Fruit fly (Drosophila melanogaster): Measurements from ENCODE around the gene CG9312.

CG9312 gene

dm6 chr3R:13765001-13765400, 555 bp upstream of the CG9312 start (continued):
- peak; percentile 9 for TF ChIP-seq Sox100B (GFP tag; optimal IDR thresholded peaks at IDR 0.05)
- no peak for TF ChIP-seq phol (tag; optimal IDR thresholded peaks at IDR 0.05)
- TF ChIP-seq E2f2 (GFP tag; IDR thresholded peaks at IDR 0.05), result no peak
- no peak for TF ChIP-seq cwo (GFP tag; optimal IDR thresholded peaks at IDR 0.05)
- no peak for TF ChIP-seq YL-1 (GFP tag; optimal IDR thresholded peaks at IDR 0.05)
- no peak for TF ChIP-seq CG12744 (GFP tag; optimal IDR thresholded peaks at IDR 0.05)
- no peak for TF ChIP-seq chn (GFP tag; optimal IDR thresholded peaks at IDR 0.05)
- no peak for TF ChIP-seq lov (optimal IDR thresholded peaks at IDR 0.05)
- TF ChIP-seq lov (GFP tag; IDR thresholded peaks at IDR 0.05), result no peak
- TF ChIP-seq CG9932 (GFP tag; IDR thresholded peaks at IDR 0.05), result no peak
- TF ChIP-seq CG3847 (GFP tag; IDR thresholded peaks at IDR 0.05), result no peak
- no peak for TF ChIP-seq grau (tag; optimal IDR thresholded peaks at IDR 0.05)
- no peak for TF ChIP-seq CG16863 (GFP tag; optimal IDR thresholded peaks at IDR 0.05)
- no peak for TF ChIP-seq caup (GFP tag; optimal IDR thresholded peaks at IDR 0.05; ENCODE audit: severe bottlenecking)
- TF ChIP-seq Drgx (GFP tag; IDR thresholded peaks at IDR 0.05), result no peak
- peak; percentile 1 for TF ChIP-seq Meics (GFP tag; optimal IDR thresholded peaks at IDR 0.05)
- TF ChIP-seq her (GFP tag; optimal IDR thresholded peaks at IDR 0.05), result no peak
- TF ChIP-seq CG3995 (GFP tag; optimal IDR thresholded peaks at IDR 0.05), result peak; percentile 27
- TF ChIP-seq lab (GFP tag; optimal IDR thresholded peaks at IDR 0.05), result peak; percentile 4
- TF ChIP-seq CG7271 (tag; optimal IDR thresholded peaks at IDR 0.05), result no peak
- no peak for TF ChIP-seq eyg (GFP tag; optimal IDR thresholded peaks at IDR 0.05)
- TF ChIP-seq CG33557 (GFP tag; optimal IDR thresholded peaks at IDR 0.05), result no peak
- no peak for TF ChIP-seq Hsf (GFP tag; optimal IDR thresholded peaks at IDR 0.05)
- TF ChIP-seq emc (GFP tag; optimal IDR thresholded peaks at IDR 0.05), result no peak
- no peak for TF ChIP-seq CG2712 (tag; optimal IDR thresholded peaks at IDR 0.05)
- TF ChIP-seq Opbp (GFP tag; IDR thresholded peaks at IDR 0.05; ENCODE audit: partially characterized antibody), result no peak
- TF ChIP-seq CG8089 (GFP tag; optimal IDR thresholded peaks at IDR 0.05), result no peak
- no peak for TF ChIP-seq CG10543 (GFP tag; optimal IDR thresholded peaks at IDR 0.05)
- no peak for TF ChIP-seq HmgZ (tag; optimal IDR thresholded peaks at IDR 0.05)
- no peak for TF ChIP-seq fd102C (GFP tag; optimal IDR thresholded peaks at IDR 0.05)
- TF ChIP-seq CG1832 (GFP tag; optimal IDR thresholded peaks at IDR 0.05), result no peak
- TF ChIP-seq Sox102F (GFP tag; optimal IDR thresholded peaks at IDR 0.05), result no peak
- TF ChIP-seq CG32767 (GFP tag; IDR thresholded peaks at IDR 0.05), result no peak
- TF ChIP-seq Nf-YB (GFP tag; optimal IDR thresholded peaks at IDR 0.05), result no peak
- TF ChIP-seq Ada2b (GFP tag; IDR thresholded peaks at IDR 0.05), result no peak
- no peak for TF ChIP-seq gcm (GFP tag; optimal IDR thresholded peaks at IDR 0.05)
- TF ChIP-seq Myb (GFP tag; optimal IDR thresholded peaks at IDR 0.05), result no peak
- TF ChIP-seq btn (GFP tag; optimal IDR thresholded peaks at IDR 0.05), result no peak
- no peak for TF ChIP-seq CG10959 (GFP tag; IDR thresholded peaks at IDR 0.05)
- TF ChIP-seq CG7786 (GFP tag; optimal IDR thresholded peaks at IDR 0.05), result no peak
- no peak for TF ChIP-seq CG7556 (GFP tag; optimal IDR thresholded peaks at IDR 0.05)
- TF ChIP-seq gsb (GFP tag; IDR thresholded peaks at IDR 0.05), result no peak
- TF ChIP-seq CG10565 (GFP tag; optimal IDR thresholded peaks at IDR 0.05), result no peak
- TF ChIP-seq CG15479 (GFP tag; optimal IDR thresholded peaks at IDR 0.05), result no peak
- TF ChIP-seq Camta (GFP tag; optimal IDR thresholded peaks at IDR 0.05), result no peak
- TF ChIP-seq aop (GFP tag; IDR thresholded peaks at IDR 0.05), result no peak
- TF ChIP-seq gt (GFP tag; IDR thresholded peaks at IDR 0.05), result no peak
- no peak for TF ChIP-seq ATbp (GFP tag; optimal IDR thresholded peaks at IDR 0.05)
- TF ChIP-seq CG31224 (GFP tag; IDR thresholded peaks at IDR 0.05), result no peak
- TF ChIP-seq mld (GFP tag; IDR thresholded peaks at IDR 0.05; ENCODE audit: partially characterized antibody), result no peak

Measured in whole organism, embryonic.